Worm (Caenorhabditis elegans) whole organism, L4/young adult: Measurements from ENCODE around the gene srf-3.

Experiments
- dao-5 ChIP-seq: sonication (generic microtip); optimal IDR thresholded peaks from 2 replicates; lab custom pipeline; 2016; ENCODE audit warnings: missing genotype, missing genetic modification characterization, moderate library complexity, missing compliant biosample characterization
- him-1 ChIP-seq: sonication (generic microtip); optimal IDR thresholded peaks from 2 replicates; lab custom pipeline; 2016; ENCODE audit warnings: missing genotype, missing genetic modification reagents, missing genetic modification characterization, missing compliant biosample characterization

DNA sequence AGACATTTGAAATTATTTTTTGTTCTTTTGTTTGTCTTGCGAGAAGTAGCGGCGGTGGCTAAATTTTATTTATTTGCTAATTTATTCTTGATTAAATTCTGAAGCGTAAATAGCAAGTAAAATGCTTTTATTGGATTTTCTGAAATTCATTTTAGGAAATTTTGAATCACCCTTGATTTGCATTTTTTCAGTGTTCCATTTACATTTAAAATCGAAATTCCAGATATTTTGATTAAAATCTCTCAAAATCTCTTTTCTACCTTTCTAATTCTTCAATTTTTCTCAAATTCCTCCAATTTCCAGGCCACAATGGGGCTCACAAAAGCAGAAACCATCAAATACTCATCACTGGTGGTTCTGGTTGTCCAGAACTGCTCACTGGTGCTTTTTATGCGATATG is 5.9 kb downstream of the srf-3 start, which contains the start of gene nstp-5:
- no peak for TF ChIP-seq him-1
- no peak for TF ChIP-seq dao-5
